Worm (Caenorhabditis elegans) whole organism, L1 larva: ENCODE data around the gene srb-13.

Experiments
- blmp-1 ChIP-seq: fragments of 150-350 bp; optimal IDR thresholded peaks from 2 replicates; lab custom pipeline; 2014; ENCODE audit warnings: missing biosample characterization, missing genetic modification characterization
- ces-1 ChIP-seq: fragments of 150-350 bp; optimal IDR thresholded peaks from 2 replicates; lab custom pipeline; 2014; ENCODE audit warnings: missing biosample characterization, missing genetic modification reagents, missing genetic modification characterization
- unc-130 ChIP-seq: fragments of 150-350 bp; optimal IDR thresholded peaks from 2 replicates; lab custom pipeline; 2017; ENCODE audit warnings: missing biosample characterization, missing genetic modification characterization, inconsistent platforms

DNA sequence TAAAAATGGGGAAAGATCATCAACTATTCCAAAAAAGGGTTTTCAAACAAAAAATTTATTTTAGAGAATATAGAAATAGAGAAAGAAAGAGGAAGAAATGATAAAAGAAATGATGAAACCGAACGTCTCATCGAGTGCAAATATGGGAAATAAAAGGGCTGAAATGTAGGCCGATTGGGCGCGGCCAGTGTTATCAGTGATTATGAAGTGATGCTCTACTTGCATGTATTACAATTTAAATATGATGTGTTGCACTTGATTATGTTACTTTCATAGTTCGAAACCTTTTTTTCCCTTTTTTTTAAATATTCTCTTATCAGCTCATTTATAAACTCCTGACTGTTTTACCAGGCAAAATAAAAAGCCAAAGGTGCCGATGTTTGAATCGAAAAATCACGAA, 34.3 kb upstream of the srb-13 start:
- no peak for TF ChIP-seq blmp-1 (tag; lab: Kevin White, UChicago)
- no peak for TF ChIP-seq unc-130 (tag; lab: Kevin White, UChicago)
- no peak for TF ChIP-seq ces-1 (GFP tag; lab: Kevin White, UChicago)
